Fruit fly (Drosophila melanogaster) whole organism, prepupa: ENCODE data around the gene hgo.

Source experiments
- CG16779 ChIP-seq: fragments of 200-800 bp; sonication (Bioruptor generic); optimal IDR thresholded peaks from 3 replicates; lab custom pipeline; 2017; ENCODE audit warnings: missing biosample characterization, mild to moderate bottlenecking, missing genetic modification characterization
- Smox ChIP-seq: fragments of 200-800 bp; sonication (Bioruptor generic); optimal IDR thresholded peaks from 3 replicates; lab custom pipeline; 2016; ENCODE audit warnings: missing biosample characterization, missing genetic modification characterization

DNA sequence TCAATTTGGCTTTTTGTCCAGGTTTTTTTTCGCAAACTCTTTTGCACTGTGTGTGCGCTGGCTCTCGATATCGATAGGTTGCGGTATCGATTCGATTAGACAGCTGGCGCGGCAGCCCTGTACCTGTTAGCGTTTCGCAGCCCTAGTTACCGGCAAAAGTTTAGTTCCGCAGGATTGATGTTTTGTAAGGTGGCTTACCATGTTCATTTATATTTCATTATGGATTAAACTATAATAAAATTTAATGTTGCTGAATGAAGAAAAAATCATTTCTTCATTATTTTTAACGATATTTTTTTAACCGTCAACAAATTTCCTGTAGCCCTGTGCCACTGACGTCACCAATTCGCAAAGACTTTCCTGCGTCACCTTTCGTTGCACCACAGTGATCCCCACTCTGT, 29.6 kb upstream of the hgo start, which contains the start of gene Reps:
- TF ChIP-seq CG16779 (tag; lab: Kevin White, UChicago): peak; percentile 92
- TF ChIP-seq Smox (GFP tag; lab: Kevin White, UChicago): peak; percentile 98
